Fruit fly (Drosophila melanogaster): ENCODE results near the gene mei-38.

The mei-38 gene

DNA sequence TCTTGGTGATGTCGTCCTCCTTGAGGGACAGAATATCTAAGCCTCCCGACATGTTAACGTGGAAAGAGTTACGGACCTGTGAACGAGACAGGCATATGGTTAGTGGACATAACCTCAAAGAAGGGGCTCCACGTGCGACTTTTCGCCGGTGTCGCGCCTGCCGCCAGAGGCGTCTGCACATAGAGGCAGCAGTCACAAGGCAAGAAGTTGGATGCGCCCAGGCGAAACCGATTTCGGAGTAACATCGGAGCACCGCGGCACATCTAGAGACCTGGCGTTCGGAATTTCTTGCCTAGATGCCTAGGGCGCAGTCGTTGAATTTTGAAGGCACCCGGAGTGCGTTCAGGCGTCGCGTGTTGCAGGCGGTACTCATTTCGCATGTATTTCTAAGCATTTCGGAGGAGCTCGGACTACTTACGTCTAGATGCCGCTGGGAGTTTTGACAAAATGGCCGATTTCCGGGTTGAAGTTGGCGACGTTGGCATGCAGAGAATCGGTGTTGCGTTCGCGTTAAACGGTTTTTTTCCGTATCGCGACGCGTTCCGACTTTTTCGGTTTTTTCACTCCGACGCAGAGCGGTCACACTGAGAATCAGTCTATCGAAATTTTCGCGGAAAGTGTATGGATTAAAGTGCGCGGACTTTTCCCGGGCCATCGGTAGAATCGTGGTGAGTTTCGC is 6.1 kb downstream of the mei-38 start, which contains the start of the genes sta and inc (continued):
- TF ChIP-seq stwl (tag; optimal IDR thresholded peaks at IDR 0.05) = peak; percentile 62
- no peak for TF ChIP-seq fd96Cb (tag; optimal IDR thresholded peaks at IDR 0.05)
- peak; percentile 51 for TF ChIP-seq Rx (GFP tag; IDR thresholded peaks at IDR 0.05)
- peak; percentile 67 for TF ChIP-seq nmo (GFP tag; optimal IDR thresholded peaks at IDR 0.05)
- no peak for TF ChIP-seq nerfin-2 (GFP tag; IDR thresholded peaks at IDR 0.05; ENCODE audit: partially characterized antibody)
- 0 out of 3 replicates have a peak, but pooled peaks have one; percentile 41 for TF ChIP-seq Optix (GFP tag; IDR thresholded peaks at IDR 0.05)
- TF ChIP-seq CG8281 (tag; optimal IDR thresholded peaks at IDR 0.05) = no peak
- TF ChIP-seq CG10321 (GFP tag; IDR thresholded peaks at IDR 0.05) = peak; percentile 40; the same call in 1 of the 2 replicates
- peak; percentile 75 for TF ChIP-seq CG14710 (tag; optimal IDR thresholded peaks at IDR 0.05)
- TF ChIP-seq HLH4C (GFP tag; IDR thresholded peaks at IDR 0.05; ENCODE audit: partially characterized antibody) = peak; percentile 64
- TF ChIP-seq CG30403 (GFP tag; optimal IDR thresholded peaks at IDR 0.05) = peak; percentile 44
- TF ChIP-seq jumu (GFP tag; optimal IDR thresholded peaks at IDR 0.05) = peak; percentile 7
- TF ChIP-seq Bdp1 (GFP tag; optimal IDR thresholded peaks at IDR 0.05) = peak; percentile 27
- no peak for TF ChIP-seq Dfd (GFP tag; optimal IDR thresholded peaks at IDR 0.05)
- peak; percentile 55 for TF ChIP-seq CG8388 (GFP tag; optimal IDR thresholded peaks at IDR 0.05)
- peak; percentile 86 for TF ChIP-seq CG6765 (GFP tag; optimal IDR thresholded peaks at IDR 0.05)
- TF ChIP-seq CG18764 (GFP tag; optimal IDR thresholded peaks at IDR 0.05) = peak; percentile 36
- peak; percentile 99 for TF ChIP-seq CG9797 (GFP tag; optimal IDR thresholded peaks at IDR 0.05)
- peak; percentile 28 for TF ChIP-seq HLH54F (GFP tag; optimal IDR thresholded peaks at IDR 0.05)
- peak; percentile 82 for TF ChIP-seq Sry-δ (GFP tag; optimal IDR thresholded peaks at IDR 0.05)
- TF ChIP-seq Fer3 (tag; optimal IDR thresholded peaks at IDR 0.05) = peak; percentile 68
- peak; percentile 42; the same call in 1 of the 3 replicates for TF ChIP-seq Doc3 (GFP tag; IDR thresholded peaks at IDR 0.05; ENCODE audit: partially characterized antibody)
- peak; percentile 98 for TF ChIP-seq gfzf (GFP tag; optimal IDR thresholded peaks at IDR 0.05)
- peak; percentile 31 for TF ChIP-seq CG1529 (GFP tag; optimal IDR thresholded peaks at IDR 0.05)
- peak; percentile 76 for TF ChIP-seq sens (GFP tag)
- TF ChIP-seq sd (tag; optimal IDR thresholded peaks at IDR 0.05) = peak; percentile 78
- no peak for TF ChIP-seq ro (GFP tag; IDR thresholded peaks at IDR 0.05)
- peak; percentile 26 for TF ChIP-seq CG30020 (tag; optimal IDR thresholded peaks at IDR 0.05)
- TF ChIP-seq ato (GFP tag; IDR thresholded peaks at IDR 0.05; ENCODE audit: partially characterized antibody) = 0 out of 2 replicates have a peak, but pooled peaks have one; percentile 26
- peak; percentile 68; the same call in 1 of the 3 replicates for TF ChIP-seq so (GFP tag; IDR thresholded peaks at IDR 0.05)
- no peak for TF ChIP-seq CG1832 (GFP tag; optimal IDR thresholded peaks at IDR 0.05)
- peak; percentile 79; the same call in 1 of the 2 replicates for TF ChIP-seq rib (GFP tag; IDR thresholded peaks at IDR 0.05)
- TF ChIP-seq org-1 (GFP tag; optimal IDR thresholded peaks at IDR 0.05) = peak; percentile 59
- peak; percentile 92 for TF ChIP-seq E2f2 (GFP tag; IDR thresholded peaks at IDR 0.05)
- no peak for TF ChIP-seq CG16863 (GFP tag; optimal IDR thresholded peaks at IDR 0.05)
- TF ChIP-seq slp2 (GFP tag; optimal IDR thresholded peaks at IDR 0.05) = peak; percentile 16
- peak; percentile 55 for TF ChIP-seq abd-A (tag; optimal IDR thresholded peaks at IDR 0.05)
- TF ChIP-seq eyg (GFP tag; optimal IDR thresholded peaks at IDR 0.05) = peak; percentile 26
- TF ChIP-seq chn (GFP tag; optimal IDR thresholded peaks at IDR 0.05) = peak; percentile 59
- TF ChIP-seq CG5180 (GFP tag; optimal IDR thresholded peaks at IDR 0.05) = peak; percentile 50
- peak; percentile 65 for TF ChIP-seq knrl (GFP tag; IDR thresholded peaks at IDR 0.05; ENCODE audit: partially characterized antibody)
- TF ChIP-seq CG4328 (GFP tag; optimal IDR thresholded peaks at IDR 0.05) = peak; percentile 69
- TF ChIP-seq H15 (GFP tag; IDR thresholded peaks at IDR 0.05) = 0 out of 3 replicates have a peak, but pooled peaks have one; percentile 23
- TF ChIP-seq Kr (GFP tag; optimal IDR thresholded peaks at IDR 0.05) = no peak
- peak; percentile 20 for TF ChIP-seq CG17802 (tag; optimal IDR thresholded peaks at IDR 0.05)
- 0 out of 2 replicates have a peak, but pooled peaks have one; percentile 12 for TF ChIP-seq CG4360 (GFP tag; IDR thresholded peaks at IDR 0.05)
- TF ChIP-seq CG3726 (GFP tag; IDR thresholded peaks at IDR 0.05) = no peak
- no peak for TF ChIP-seq bbx (GFP tag; IDR thresholded peaks at IDR 0.05; ENCODE audit: partially characterized antibody)
- no peak for TF ChIP-seq en (GFP tag; optimal IDR thresholded peaks at IDR 0.05)
